Fruit fly (Drosophila melanogaster) whole organism, embryonic: ENCODE data around the gene CG14442.

Source experiments
- Adf1 ChIP-seq: fragments of 200-800 bp; sonication (Bioruptor generic); IDR thresholded peaks from 2 replicates; pipeline ENCODE4 v1.3.6; 2022; ENCODE audit warnings: missing biosample characterization, missing genetic modification characterization
- Awh ChIP-seq: fragments of 200-800 bp; sonication (Bioruptor generic); IDR thresholded peaks from 2 replicates; pipeline ENCODE4, ENCODE4 v1.3.6; 2022; ENCODE audit warnings: missing biosample characterization, missing genetic modification characterization
- B-H2 ChIP-seq: fragments of 200-800 bp; sonication (Bioruptor generic); optimal IDR thresholded peaks from 2 replicates; lab custom pipeline; 2018; ENCODE audit warnings: missing biosample characterization, mild to moderate bottlenecking, missing genetic modification characterization
- CG1024 ChIP-seq: fragments of 200-800 bp; sonication (Bioruptor generic); IDR thresholded peaks from 2 replicates; pipeline ENCODE4 v1.3.6; 2022; ENCODE audit warnings: missing biosample characterization, missing genetic modification characterization
- CG10267 ChIP-seq: fragments of 200-800 bp; sonication (Bioruptor generic); optimal IDR thresholded peaks from 2 replicates; lab custom pipeline; 2018; ENCODE audit warnings: missing biosample characterization, mild to moderate bottlenecking, missing genetic modification characterization, moderate library complexity
- CG10565 ChIP-seq: fragments of 200-800 bp; sonication (Bioruptor generic); optimal IDR thresholded peaks from 3 replicates; lab custom pipeline; 2016; ENCODE audit warnings: missing biosample characterization, mild to moderate bottlenecking, missing genetic modification characterization
- CG10959 ChIP-seq: fragments of 200-800 bp; sonication (Bioruptor generic); IDR thresholded peaks from 2 replicates; pipeline ENCODE4 v1.3.6; 2022; ENCODE audit warnings: missing biosample characterization, missing genetic modification characterization
- CG11695 ChIP-seq: fragments of 200-800 bp; sonication (Bioruptor generic); IDR thresholded peaks from 3 replicates; pipeline ENCODE4 v1.3.6; 2022; ENCODE audit warnings: missing biosample characterization, missing genetic modification characterization
- CG1602 ChIP-seq: fragments of 200-800 bp; sonication (Bioruptor generic); optimal IDR thresholded peaks from 3 replicates; lab custom pipeline; 2016; ENCODE audit warnings: missing biosample characterization, missing genetic modification characterization
- CG18011 ChIP-seq: fragments of 200-800 bp; sonication (Bioruptor generic); optimal IDR thresholded peaks from 2 replicates; lab custom pipeline; 2017; ENCODE audit warnings: missing biosample characterization, missing genetic modification characterization, mild to moderate bottlenecking, moderate library complexity, missing genotype
- CG1832 ChIP-seq: fragments of 200-800 bp; sonication (Bioruptor generic); optimal IDR thresholded peaks from 2 replicates; lab custom pipeline; 2017; ENCODE audit warnings: missing biosample characterization, mild to moderate bottlenecking, missing genetic modification characterization, inconsistent platforms
- CG31388 ChIP-seq: fragments of 200-800 bp; sonication (Bioruptor generic); optimal IDR thresholded peaks from 2 replicates; lab custom pipeline; 2016; ENCODE audit warnings: missing biosample characterization, missing genetic modification characterization
- CG3281 ChIP-seq: fragments of 200-800 bp; sonication (Bioruptor generic); optimal IDR thresholded peaks from 3 replicates; lab custom pipeline; 2017; ENCODE audit warnings: missing biosample characterization, mild to moderate bottlenecking, missing genetic modification characterization
- CG3838 ChIP-seq: fragments of 200-800 bp; sonication (Bioruptor generic); optimal IDR thresholded peaks from 3 replicates; lab custom pipeline; 2016; ENCODE audit warnings: missing biosample characterization, missing genetic modification characterization
- CG42726 ChIP-seq: fragments of 200-800 bp; sonication (Bioruptor generic); IDR thresholded peaks from 2 replicates; pipeline ENCODE4 v1.3.6; 2022; ENCODE audit warnings: missing biosample characterization, missing genetic modification characterization; ENCODE audit not compliant: partially characterized antibody
- CG4328 ChIP-seq: fragments of 200-800 bp; sonication (Bioruptor generic); optimal IDR thresholded peaks from 3 replicates; lab custom pipeline; 2017; ENCODE audit warnings: missing biosample characterization, missing genetic modification reagents, missing genetic modification characterization
- CG4617 ChIP-seq: fragments of 200-800 bp; sonication (Bioruptor generic); optimal IDR thresholded peaks from 3 replicates; lab custom pipeline; 2016; ENCODE audit warnings: missing biosample characterization, missing genetic modification characterization, borderline replicate concordance
- CG7928 ChIP-seq: fragments of 200-800 bp; sonication (Bioruptor generic); optimal IDR thresholded peaks from 2 replicates; lab custom pipeline; 2017; ENCODE audit warnings: missing biosample characterization, mild to moderate bottlenecking, missing genetic modification characterization
- CG9797 ChIP-seq: fragments of 200-800 bp; sonication (Bioruptor generic); optimal IDR thresholded peaks from 3 replicates; lab custom pipeline; 2018; ENCODE audit warnings: missing biosample characterization, mild to moderate bottlenecking, missing genetic modification characterization
- D ChIP-seq, 2 experiments: fragments of 200-800 bp in 1 of 2; fragments of >200 bp in 1 of 2; sonication (Bioruptor generic) in 1 of 2; optimal IDR thresholded peaks; 2 replicates in 1 of 2; 3 replicates in 1 of 2; lab custom pipeline; 2017; ENCODE audit warnings: mild to moderate bottlenecking in 1 of 2, missing biosample characterization in 1 of 2, missing genetic modification characterization in 1 of 2, missing genetic modification reagents in 1 of 2
- D19B ChIP-seq: fragments of 200-800 bp; sonication (Bioruptor generic); optimal IDR thresholded peaks from 2 replicates; lab custom pipeline; 2017; ENCODE audit warnings: missing biosample characterization, mild to moderate bottlenecking, missing genetic modification characterization
- E2f2 ChIP-seq: fragments of 200-800 bp; sonication (Bioruptor generic); IDR thresholded peaks from 2 replicates; pipeline ENCODE4 v1.3.6; 2022; ENCODE audit warnings: missing biosample characterization, missing genetic modification characterization
- Hr39 ChIP-seq: fragments of >200 bp; optimal IDR thresholded peaks from 2 replicates; lab custom pipeline; 2017
- Hr51 ChIP-seq, 2 experiments: fragments of 200-800 bp; sonication (Bioruptor generic); optimal IDR thresholded peaks; 2 replicates in 1 of 2; 3 replicates in 1 of 2; lab custom pipeline; 2016 to 2018; ENCODE audit warnings: missing biosample characterization in 2 of 2, missing genetic modification characterization in 2 of 2, mild to moderate bottlenecking in 1 of 2, moderate library complexity in 1 of 2
- Hsf ChIP-seq: fragments of 200-800 bp; sonication (Bioruptor generic); optimal IDR thresholded peaks from 3 replicates; lab custom pipeline; 2016; ENCODE audit warnings: missing biosample characterization, missing genetic modification characterization
- Lhr ChIP-seq: fragments of 200-800 bp; sonication (Bioruptor generic); optimal IDR thresholded peaks from 3 replicates; lab custom pipeline; 2017; ENCODE audit warnings: mild to moderate bottlenecking, missing biosample characterization, missing genetic modification reagents, missing genetic modification characterization
- MTF-1 ChIP-seq: fragments of 200-800 bp; sonication (Bioruptor generic); optimal IDR thresholded peaks from 2 replicates; lab custom pipeline; 2018; ENCODE audit warnings: missing biosample characterization, mild to moderate bottlenecking, missing genetic modification characterization, borderline replicate concordance
- Max ChIP-seq: fragments of 200-800 bp; sonication (Bioruptor generic); optimal IDR thresholded peaks from 2 replicates; lab custom pipeline; 2016; ENCODE audit warnings: missing biosample characterization, mild to moderate bottlenecking, missing genetic modification characterization
- NC2α ChIP-seq: fragments of 200-800 bp; sonication (Bioruptor generic); optimal IDR thresholded peaks from 2 replicates; lab custom pipeline; 2016; ENCODE audit warnings: missing biosample characterization, missing genetic modification characterization
- Neu2 ChIP-seq: fragments of 200-800 bp; sonication (Bioruptor generic); optimal IDR thresholded peaks from 3 replicates; lab custom pipeline; 2016; ENCODE audit warnings: missing biosample characterization, missing genetic modification characterization, borderline replicate concordance
- Nf-YB ChIP-seq: fragments of 200-800 bp; sonication (Bioruptor generic); optimal IDR thresholded peaks from 3 replicates; lab custom pipeline; 2019; ENCODE audit warnings: missing biosample characterization, mild to moderate bottlenecking, missing genetic modification characterization, moderate library complexity
- Sry-β ChIP-seq: fragments of 200-800 bp; sonication (Bioruptor generic); optimal IDR thresholded peaks from 2 replicates; lab custom pipeline; 2018; ENCODE audit warnings: missing biosample characterization, mild to moderate bottlenecking, missing genetic modification characterization, moderate library complexity
- amos ChIP-seq: fragments of 200-800 bp; sonication (Bioruptor generic); IDR thresholded peaks from 2 replicates; pipeline ENCODE4 v1.3.6; 2022; ENCODE audit warnings: missing biosample characterization, missing genetic modification characterization; ENCODE audit not compliant: partially characterized antibody
- ara ChIP-seq: fragments of 200-800 bp; sonication (Bioruptor generic); IDR thresholded peaks from 2 replicates; pipeline ENCODE4 v1.3.6; 2022; ENCODE audit warnings: missing biosample characterization, missing genetic modification characterization
- bcd ChIP-seq: fragments of 200-800 bp; sonication (Bioruptor generic); optimal IDR thresholded peaks from 2 replicates; lab custom pipeline; 2017; ENCODE audit warnings: missing biosample characterization, mild to moderate bottlenecking, missing genetic modification characterization
- bigmax ChIP-seq: fragments of 200-800 bp; sonication (Bioruptor generic); optimal IDR thresholded peaks from 2 replicates; lab custom pipeline; 2018; ENCODE audit warnings: missing biosample characterization, mild to moderate bottlenecking, missing genetic modification characterization
- fru ChIP-seq: fragments of >200 bp; optimal IDR thresholded peaks from 2 replicates; lab custom pipeline; 2017
- gfzf ChIP-seq: fragments of 200-800 bp; sonication (Bioruptor generic); optimal IDR thresholded peaks from 2 replicates; lab custom pipeline; 2016; ENCODE audit warnings: missing biosample characterization, mild to moderate bottlenecking, missing genetic modification characterization, moderate library complexity
- grau ChIP-seq: fragments of 200-800 bp; optimal IDR thresholded peaks from 3 replicates; lab custom pipeline; 2019; ENCODE audit warnings: missing biosample characterization, mild to moderate bottlenecking, missing genetic modification characterization, moderate library complexity
- jumu ChIP-seq: fragments of 200-800 bp; sonication (Bioruptor generic); optimal IDR thresholded peaks from 3 replicates; lab custom pipeline; 2016; ENCODE audit warnings: missing biosample characterization, missing genetic modification characterization
- lilli ChIP-seq: fragments of 200-800 bp; sonication (Bioruptor generic); optimal IDR thresholded peaks from 3 replicates; lab custom pipeline; 2016; ENCODE audit warnings: missing biosample characterization, missing genetic modification characterization
- luna ChIP-seq: fragments of 200-800 bp; sonication (Bioruptor generic); optimal IDR thresholded peaks from 2 replicates; lab custom pipeline; 2016; ENCODE audit warnings: missing biosample characterization, missing genetic modification characterization
- nau ChIP-seq: fragments of 200-800 bp; sonication (Bioruptor generic); optimal IDR thresholded peaks from 3 replicates; lab custom pipeline; 2017; ENCODE audit warnings: missing biosample characterization, mild to moderate bottlenecking, missing genetic modification characterization, missing genetic modification reagents
- nerfin-2 ChIP-seq: fragments of 200-800 bp; sonication (Bioruptor generic); IDR thresholded peaks from 2 replicates; pipeline ENCODE4 v1.3.6; 2022; ENCODE audit warnings: missing biosample characterization, missing genetic modification characterization; ENCODE audit not compliant: partially characterized antibody
- nmo ChIP-seq: fragments of 200-800 bp; sonication (Bioruptor generic); optimal IDR thresholded peaks from 2 replicates; lab custom pipeline; 2018; ENCODE audit warnings: missing biosample characterization, mild to moderate bottlenecking, missing genetic modification characterization, moderate library complexity
- sr ChIP-seq: fragments of 200-800 bp; sonication (Bioruptor generic); IDR thresholded peaks from 3 replicates; pipeline ENCODE4 v1.3.6; 2022; ENCODE audit warnings: missing biosample characterization, missing genetic modification characterization
- unpg ChIP-seq: fragments of 200-800 bp; sonication (Bioruptor generic); optimal IDR thresholded peaks from 3 replicates; lab custom pipeline; 2018; ENCODE audit warnings: missing biosample characterization, mild to moderate bottlenecking, missing genetic modification characterization, moderate library complexity
- vfl ChIP-seq: fragments of 200-800 bp; sonication (Bioruptor generic); optimal IDR thresholded peaks from 2 replicates; lab custom pipeline; 2016; ENCODE audit warnings: missing biosample characterization, missing genetic modification characterization
- vvl ChIP-seq: fragments of 200-800 bp; sonication (Bioruptor generic); IDR thresholded peaks from 2 replicates; pipeline ENCODE4 v1.3.6; 2022; ENCODE audit warnings: missing biosample characterization, missing genetic modification characterization
- wdn ChIP-seq: fragments of 200-800 bp; sonication (Bioruptor generic); IDR thresholded peaks from 2 replicates; pipeline ENCODE4 v1.3.6; 2022; ENCODE audit warnings: missing biosample characterization, missing genetic modification characterization
- zfh1 ChIP-seq: fragments of 200-800 bp; sonication (Bioruptor generic); IDR thresholded peaks from 3 replicates; pipeline ENCODE4 v1.3.6; 2022; ENCODE audit warnings: missing biosample characterization, missing genetic modification characterization

CG14442 gene

dm6 chrX:6661392-6661837 lies 33.4 kb downstream of the CG14442 start, which contains the start of the genes CG3224 and Ctr1A (continued):
- TF ChIP-seq lilli (GFP tag; lab: Kevin White, UChicago) (peak; percentile 15), CG31388 (GFP tag; lab: Kevin White, UChicago) (no peak), MTF-1 (GFP tag; lab: Kevin White, UChicago) (no peak), Sry-β (no peak), sr (GFP tag; lab: Robert Waterston, UW) (no peak), Hsf (no peak), E2f2 (GFP tag; lab: Robert Waterston, UW) (no peak), Awh (GFP tag; lab: Robert Waterston, UW) (no peak), CG1832 (GFP tag; lab: Kevin White, UChicago) (no peak), CG18011 (no peak), zfh1 (GFP tag; lab: Robert Waterston, UW) (no peak), D (optimal IDR thresholded peaks at IDR 0.05; lab: Kevin White, UChicago) (no peak), D (GFP tag; optimal IDR thresholded peaks at IDR 0.05; lab: Kevin White, UChicago) (no peak), Hr39 (lab: Kevin White, UChicago) (no peak), NC2α (no peak), CG4328 (GFP tag; lab: Kevin White, UChicago) (no peak), CG3838 (no peak), jumu (GFP tag; lab: Kevin White, UChicago) (no peak), vfl (GFP tag; lab: Kevin White, UChicago) (no peak), Max (GFP tag; lab: Kevin White, UChicago) (no peak), CG7928 (no peak), luna (no peak), CG10267 (peak; percentile 69), bcd (GFP tag; lab: Kevin White, UChicago) (no peak), CG3281 (no peak), CG42726 (GFP tag; lab: Robert Waterston, UW) (no peak), D19B (GFP tag; lab: Kevin White, UChicago) (no peak), Nf-YB (no peak), nerfin-2 (GFP tag; lab: Robert Waterston, UW) (no peak), CG1024 (no peak), Lhr (GFP tag; lab: Kevin White, UChicago) (no peak), Neu2 (GFP tag; lab: Kevin White, UChicago) (no peak), ara (GFP tag; lab: Robert Waterston, UW) (no peak), grau (no peak), CG11695 (GFP tag; lab: Robert Waterston, UW) (no peak), Hr51 (GFP tag; optimal IDR thresholded peaks at IDR 0.05; lab: Kevin White, UChicago) (peak in 1 of 2 experiments; percentile 17), gfzf (peak; percentile 80), fru (no peak), unpg (GFP tag; lab: Kevin White, UChicago) (no peak), nau (GFP tag; lab: Kevin White, UChicago) (no peak), CG1602 (GFP tag; lab: Kevin White, UChicago) (no peak), CG10959 (GFP tag; lab: Robert Waterston, UW) (no peak), nmo (GFP tag; lab: Kevin White, UChicago) (peak; percentile 24), B-H2 (no peak), CG9797 (GFP tag; lab: Kevin White, UChicago) (peak; percentile 69), vvl (GFP tag; lab: Robert Waterston, UW) (no peak), wdn (no peak), Adf1 (GFP tag; lab: Robert Waterston, UW) (no peak), bigmax (GFP tag; lab: Kevin White, UChicago) (no peak), amos (GFP tag; lab: Robert Waterston, UW) (no peak), CG4617 (GFP tag; lab: Kevin White, UChicago) (no peak), CG10565 (GFP tag; lab: Kevin White, UChicago) (no peak)
